ENCODE assay signal across 2 fruit fly cellular contexts in the genomic region with DNA sequence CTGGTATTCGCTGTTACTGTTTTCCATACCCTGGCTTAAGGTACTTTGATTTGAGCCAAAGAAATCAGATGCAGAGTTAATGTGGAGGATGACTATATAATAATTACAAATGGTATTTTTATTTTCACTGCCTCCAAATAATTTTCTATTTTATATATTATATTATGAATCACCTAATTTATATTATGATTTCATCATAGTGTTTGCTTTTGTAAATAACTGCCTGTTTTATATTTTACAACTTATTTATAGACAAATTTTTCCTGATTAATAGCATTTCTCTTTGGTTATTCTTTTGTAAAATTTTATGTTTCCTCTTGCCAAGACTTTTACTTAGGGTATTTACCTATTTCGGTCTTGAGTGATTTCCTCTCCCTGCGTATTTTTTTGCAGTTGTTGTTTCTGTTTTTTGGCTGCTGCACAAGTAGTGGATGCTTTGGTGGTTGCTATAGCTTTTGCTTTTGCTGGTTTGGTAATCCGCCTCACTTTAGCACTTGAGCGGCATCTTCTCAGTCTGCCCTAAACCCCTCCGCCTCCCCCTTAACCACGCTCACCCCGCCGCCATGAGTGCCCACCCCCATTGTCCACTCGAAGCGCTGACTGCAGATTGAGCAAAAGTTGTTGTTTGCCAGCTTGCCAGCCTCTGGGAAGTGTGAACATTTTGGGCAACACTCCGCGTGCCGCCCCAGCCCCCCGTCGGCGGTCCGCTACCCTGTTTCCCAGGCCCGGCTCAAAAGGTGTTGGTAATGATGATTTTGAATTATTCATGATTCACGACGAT.
TF ChIP-seq lines count a peak whose summit lies in the region.

No protein-coding gene starts in this region.

TF ChIP-seq in whole organism, embryonic, 481 proteins besides CTCF, POLR2A, EP300 and RAD21 (continued from another document):
- TF ChIP-seq crol (GFP tag; IDR thresholded peaks at IDR 0.05; lab: Robert Waterston, UW) (peak; percentile 68), CG18619 (GFP tag; optimal IDR thresholded peaks at IDR 0.05; lab: Kevin White, UChicago) (no peak), CG11695 (GFP tag; IDR thresholded peaks at IDR 0.05; lab: Robert Waterston, UW) (no peak), Lhr (GFP tag; optimal IDR thresholded peaks at IDR 0.05; lab: Kevin White, UChicago) (no peak), CG13894 (tag; optimal IDR thresholded peaks at IDR 0.05; lab: Kevin White, UChicago) (no peak), CG7271 (tag; optimal IDR thresholded peaks at IDR 0.05; lab: Kevin White, UChicago) (no peak), Ptx1 (GFP tag; IDR thresholded peaks at IDR 0.05; lab: Robert Waterston, UW) (peak; percentile 10; the same call in 1 of the 2 replicates), CG8281 (tag; optimal IDR thresholded peaks at IDR 0.05; lab: Kevin White, UChicago) (no peak), Ada2b (GFP tag; IDR thresholded peaks at IDR 0.05; lab: Robert Waterston, UW) (no peak), CG18262 (tag; optimal IDR thresholded peaks at IDR 0.05; lab: Kevin White, UChicago) (peak; percentile 12), run (tag; optimal IDR thresholded peaks at IDR 0.05; lab: Kevin White, UChicago) (no peak), CG11560 (tag; IDR thresholded peaks at IDR 0.05; lab: Robert Waterston, UW) (no peak), CG16815 (GFP tag; optimal IDR thresholded peaks at IDR 0.05; lab: Kevin White, UChicago) (no peak), E2f2 (GFP tag; IDR thresholded peaks at IDR 0.05; lab: Robert Waterston, UW) (no peak), D19A (tag; optimal IDR thresholded peaks at IDR 0.05; lab: Kevin White, UChicago) (peak; percentile 82)

TF ChIP-seq in whole organism, prepupa, 60 proteins besides CTCF, POLR2A, EP300 and RAD21 (continued from another document):
- no peak for TF ChIP-seq CG4318 (GFP tag; optimal IDR thresholded peaks at IDR 0.05; lab: Kevin White, UChicago)
- TF ChIP-seq CG9139 (GFP tag; optimal IDR thresholded peaks at IDR 0.05; lab: Kevin White, UChicago) = no peak
- TF ChIP-seq CG1621 (tag; optimal IDR thresholded peaks at IDR 0.05; lab: Kevin White, UChicago) = no peak
- TF ChIP-seq CG6792 (GFP tag; optimal IDR thresholded peaks at IDR 0.05; lab: Kevin White, UChicago) = no peak
- TF ChIP-seq CG7368 (GFP tag; optimal IDR thresholded peaks at IDR 0.05; lab: Kevin White, UChicago) = no peak
- TF ChIP-seq CG8119 (GFP tag; IDR thresholded peaks at IDR 0.05; lab: Robert Waterston, UW) = no peak
- no peak for TF ChIP-seq Hr4 (GFP tag; optimal IDR thresholded peaks at IDR 0.05; lab: Kevin White, UChicago)
- no peak for TF ChIP-seq CG6163 (GFP tag; IDR thresholded peaks at IDR 0.05; lab: Robert Waterston, UW)
- no peak for TF ChIP-seq Eip93F (GFP tag; optimal IDR thresholded peaks at IDR 0.05; lab: Kevin White, UChicago)
- no peak for TF ChIP-seq Sox15 (GFP tag; optimal IDR thresholded peaks at IDR 0.05; lab: Kevin White, UChicago)
- no peak for TF ChIP-seq topi (GFP tag; optimal IDR thresholded peaks at IDR 0.05; lab: Kevin White, UChicago)
- no peak for TF ChIP-seq CG11294 (GFP tag; IDR thresholded peaks at IDR 0.05; lab: Robert Waterston, UW)
- no peak for TF ChIP-seq CG6276 (GFP tag; optimal IDR thresholded peaks at IDR 0.05; lab: Kevin White, UChicago)
- TF ChIP-seq Eip75B (GFP tag; optimal IDR thresholded peaks at IDR 0.05; lab: Kevin White, UChicago) = no peak
- TF ChIP-seq CG15336 (GFP tag; IDR thresholded peaks at IDR 0.05; lab: Robert Waterston, UW) = no peak
- no peak for TF ChIP-seq spab (GFP tag; optimal IDR thresholded peaks at IDR 0.05; lab: Kevin White, UChicago)
- TF ChIP-seq Blimp-1 (GFP tag; optimal IDR thresholded peaks at IDR 0.05; lab: Kevin White, UChicago) = no peak
- TF ChIP-seq CG32006 (GFP tag; optimal IDR thresholded peaks at IDR 0.05; lab: Kevin White, UChicago) = peak; percentile 36
- TF ChIP-seq dac (GFP tag; optimal IDR thresholded peaks at IDR 0.05; lab: Kevin White, UChicago) = no peak
- no peak for TF ChIP-seq cyc (GFP tag; optimal IDR thresholded peaks at IDR 0.05; lab: Kevin White, UChicago)
- no peak for TF ChIP-seq Gug (GFP tag; IDR thresholded peaks at IDR 0.05; lab: Robert Waterston, UW)
- TF ChIP-seq CG8319 (GFP tag; optimal IDR thresholded peaks at IDR 0.05; lab: Kevin White, UChicago) = no peak
- no peak for TF ChIP-seq CG31627 (GFP tag; optimal IDR thresholded peaks at IDR 0.05; lab: Kevin White, UChicago)
- TF ChIP-seq CG10669 (GFP tag; optimal IDR thresholded peaks at IDR 0.05; lab: Kevin White, UChicago) = no peak
- TF ChIP-seq Ets96B (tag; optimal IDR thresholded peaks at IDR 0.05; lab: Kevin White, UChicago) = peak; percentile 13
- no peak for TF ChIP-seq fkh (GFP tag; optimal IDR thresholded peaks at IDR 0.05; lab: Kevin White, UChicago)
- TF ChIP-seq Sox102F (GFP tag; optimal IDR thresholded peaks at IDR 0.05; lab: Kevin White, UChicago) = no peak
- no peak for TF ChIP-seq ss (GFP tag; optimal IDR thresholded peaks at IDR 0.05; lab: Kevin White, UChicago)
- no peak for TF ChIP-seq dsx (GFP tag; optimal IDR thresholded peaks at IDR 0.05; lab: Kevin White, UChicago; ENCODE audit: poor library complexity, severe bottlenecking)
- no peak for TF ChIP-seq fd85E (GFP tag; optimal IDR thresholded peaks at IDR 0.05; lab: Kevin White, UChicago)
- no peak for TF ChIP-seq CG11762 (GFP tag; optimal IDR thresholded peaks at IDR 0.05; lab: Kevin White, UChicago; ENCODE audit: insufficient read depth)
- peak; percentile 15 for TF ChIP-seq Smox (GFP tag; optimal IDR thresholded peaks at IDR 0.05; lab: Kevin White, UChicago)
- no peak for TF ChIP-seq Hr39 (GFP tag; optimal IDR thresholded peaks at IDR 0.05; lab: Kevin White, UChicago)
- peak; percentile 45 for TF ChIP-seq esn (GFP tag; optimal IDR thresholded peaks at IDR 0.05; lab: Kevin White, UChicago)
- TF ChIP-seq CG11902 (GFP tag; optimal IDR thresholded peaks at IDR 0.05; lab: Kevin White, UChicago) = no peak
- peak; percentile 50 for TF ChIP-seq CG6854 (GFP tag; optimal IDR thresholded peaks at IDR 0.05; lab: Kevin White, UChicago)
- TF ChIP-seq Hr38 (GFP tag; optimal IDR thresholded peaks at IDR 0.05; lab: Kevin White, UChicago) = no peak
- TF ChIP-seq Sox14 (GFP tag; optimal IDR thresholded peaks at IDR 0.05; lab: Kevin White, UChicago) = no peak
- no peak for TF ChIP-seq CG3919 (GFP tag; optimal IDR thresholded peaks at IDR 0.05; lab: Kevin White, UChicago)
